Worm (Caenorhabditis elegans): ENCODE results near the gene glb-30.

Gene glb-30

ce11 chrIII:1680996-1681395 is 12.6 kb upstream of the glb-30 start:
- TF ChIP-seq ets-4 (tag; optimal IDR thresholded peaks at IDR 0.05) = peak; percentile 55
- peak; percentile 35 for TF ChIP-seq nfya-1 (tag; optimal IDR thresholded peaks at IDR 0.05)
- TF ChIP-seq ceh-31 (tag; optimal IDR thresholded peaks at IDR 0.05) = peak; percentile 46
- TF ChIP-seq tbx-2 (tag; optimal IDR thresholded peaks at IDR 0.05) = peak; percentile 44
- peak; percentile 27 for TF ChIP-seq rnt-1 (tag; optimal IDR thresholded peaks at IDR 0.05)
- TF ChIP-seq C08G9.2 (tag; optimal IDR thresholded peaks at IDR 0.05) = peak; percentile 15
- no peak for TF ChIP-seq T23F11.4 (GFP tag; optimal IDR thresholded peaks at IDR 0.05)
- no peak for TF ChIP-seq zip-5 (tag; optimal IDR thresholded peaks at IDR 0.05)
- TF ChIP-seq ceh-9 (tag; optimal IDR thresholded peaks at IDR 0.05) = no peak
- TF ChIP-seq elt-2 (tag; optimal IDR thresholded peaks at IDR 0.05) = peak; percentile 83
- TF ChIP-seq dve-1 (tag; optimal IDR thresholded peaks at IDR 0.05) = peak; percentile 15
- TF ChIP-seq unc-55 (GFP tag; optimal IDR thresholded peaks at IDR 0.05) = peak; percentile 91
- TF ChIP-seq nhr-232 (tag; optimal IDR thresholded peaks at IDR 0.05) = no peak

ce11 chrIII:1680393-1680792 is 12.0 kb upstream of the glb-30 start:
- TF ChIP-seq pat-9 (tag; optimal IDR thresholded peaks at IDR 0.05) (no peak), che-1 (tag; optimal IDR thresholded peaks at IDR 0.05) (no peak)

ce11 chrIII:1678671-1679070 is 10.3 kb upstream of the glb-30 start:
- TF ChIP-seq rnt-1 (tag; optimal IDR thresholded peaks at IDR 0.05) = no peak
- TF ChIP-seq pag-3 (tag; optimal IDR thresholded peaks at IDR 0.05; ENCODE audit: borderline replicate concordance) = no peak
- peak; percentile 34 for TF ChIP-seq ceh-18 (tag; optimal IDR thresholded peaks at IDR 0.05)
- TF ChIP-seq F13H6.1 (tag; optimal IDR thresholded peaks at IDR 0.05) = no peak

- TF ChIP-seq sox-4 (tag; optimal IDR thresholded peaks at IDR 0.05) = no peak
Observed at ce11 chrIII:1676588-1676987, 8.2 kb upstream of the glb-30 start, which contains the start of gene Y22D7AR.6. TSS of gene Y22D7AR.6 (minus strand) at chrIII:1676721.

ce11 chrIII:1674760-1675159 is 6.3 kb upstream of the glb-30 start:
- TF ChIP-seq tbx-7 (tag; optimal IDR thresholded peaks at IDR 0.05) (no peak), lin-11 (tag; optimal IDR thresholded peaks at IDR 0.05) (no peak), hlh-13 (GFP tag; optimal IDR thresholded peaks at IDR 0.05) (no peak), dve-1 (tag; optimal IDR thresholded peaks at IDR 0.05) (no peak), ceh-6 (GFP tag; optimal IDR thresholded peaks at IDR 0.05) (no peak), fax-1 (tag; optimal IDR thresholded peaks at IDR 0.05) (no peak), ceh-2 (tag; optimal IDR thresholded peaks at IDR 0.05) (no peak), lim-6 (tag; optimal IDR thresholded peaks at IDR 0.05) (no peak), ama-1 (optimal IDR thresholded peaks at IDR 0.05) (no peak)

ce11 chrIII:1673320-1673719 is 4.9 kb upstream of the glb-30 start:
- TF ChIP-seq eyg-1 (tag; optimal IDR thresholded peaks at IDR 0.05) (no peak), T23F11.4 (GFP tag; optimal IDR thresholded peaks at IDR 0.05) (no peak), pag-3 (tag; optimal IDR thresholded peaks at IDR 0.05; ENCODE audit: borderline replicate concordance) (no peak), ztf-16 (tag; optimal IDR thresholded peaks at IDR 0.05) (no peak), unc-3 (GFP tag; conservative IDR thresholded peaks at IDR 0.05) (no peak), unc-3 (tag; optimal IDR thresholded peaks at IDR 0.05) (no peak), mec-3 (tag; optimal IDR thresholded peaks at IDR 0.05; ENCODE audit: borderline replicate concordance) (no peak), tbx-7 (tag; optimal IDR thresholded peaks at IDR 0.05) (no peak), ceh-48 (tag; optimal IDR thresholded peaks at IDR 0.05) (no peak), hlh-30 (tag; optimal IDR thresholded peaks at IDR 0.05; ENCODE audit: insufficient read depth) (no peak), ceh-14 (tag; optimal IDR thresholded peaks at IDR 0.05) (no peak), hlh-15 (tag; optimal IDR thresholded peaks at IDR 0.05) (no peak), K02D7.2 (tag; optimal IDR thresholded peaks at IDR 0.05) (no peak), F13H6.1 (tag; optimal IDR thresholded peaks at IDR 0.05) (no peak), che-1 (tag; optimal IDR thresholded peaks at IDR 0.05) (no peak), fkh-6 (tag; optimal IDR thresholded peaks at IDR 0.05) (no peak), ceh-18 (tag; optimal IDR thresholded peaks at IDR 0.05) (no peak), elt-4 (tag; optimal IDR thresholded peaks at IDR 0.05) (no peak)
